Fruit fly (Drosophila melanogaster) whole organism, embryonic: Measurements from ENCODE around the gene CG7120.
A peak's percentile ranks its signal among the peaks of the same experiment; 100 is the strongest.

Source experiments
- Abd-B ChIP-seq: fragments of 200-800 bp; sonication (Bioruptor generic); optimal IDR thresholded peaks from 2 replicates; lab custom pipeline; 2018; ENCODE audit warnings: missing biosample characterization, mild to moderate bottlenecking, missing genetic modification characterization, moderate library complexity
- Bteb2 ChIP-seq: fragments of 200-800 bp; sonication (Bioruptor generic); optimal IDR thresholded peaks from 2 replicates; lab custom pipeline; 2016; ENCODE audit warnings: missing biosample characterization, missing genetic modification characterization
- C15 ChIP-seq: fragments of 200-800 bp; sonication (Bioruptor generic); IDR thresholded peaks from 3 replicates; pipeline ENCODE4 v1.3.6; 2022; ENCODE audit warnings: missing biosample characterization, missing genetic modification characterization
- CG10321 ChIP-seq: fragments of 200-800 bp; sonication (Bioruptor generic); IDR thresholded peaks from 2 replicates; pipeline ENCODE4 v1.3.6; 2022; ENCODE audit warnings: missing biosample characterization, missing genetic modification characterization
- CG10979 ChIP-seq: fragments of 200-800 bp; sonication (Bioruptor generic); optimal IDR thresholded peaks from 2 replicates; lab custom pipeline; 2018; ENCODE audit warnings: missing biosample characterization, mild to moderate bottlenecking, missing genetic modification characterization, moderate library complexity
- CG11247 ChIP-seq: fragments of 200-800 bp; sonication (Bioruptor generic); IDR thresholded peaks from 2 replicates; pipeline ENCODE4 v1.3.6; 2022; ENCODE audit warnings: missing biosample characterization, missing genetic modification characterization
- CG12104 ChIP-seq: fragments of 200-800 bp; sonication (Bioruptor generic); optimal IDR thresholded peaks from 3 replicates; lab custom pipeline; 2016; ENCODE audit warnings: missing biosample characterization, missing genetic modification characterization
- CG13775 ChIP-seq: fragments of 200-800 bp; sonication (Bioruptor generic); optimal IDR thresholded peaks from 3 replicates; lab custom pipeline; 2017; ENCODE audit warnings: missing biosample characterization, mild to moderate bottlenecking, missing genetic modification characterization
- CG14014 ChIP-seq: fragments of 200-800 bp; sonication (Bioruptor generic); IDR thresholded peaks from 2 replicates; pipeline ENCODE4 v1.3.6; 2022; ENCODE audit warnings: missing biosample characterization, missing genetic modification characterization
- CG14667 ChIP-seq: fragments of 200-800 bp; sonication (Bioruptor generic); IDR thresholded peaks from 2 replicates; pipeline ENCODE4 v1.3.6; 2022; ENCODE audit warnings: missing biosample characterization, missing genetic modification characterization
- CG14860 ChIP-seq: fragments of 200-800 bp; sonication (Bioruptor generic); IDR thresholded peaks from 3 replicates; pipeline ENCODE4 v1.3.6; 2022; ENCODE audit warnings: missing biosample characterization, missing genetic modification characterization; ENCODE audit not compliant: partially characterized antibody
- CG18262 ChIP-seq: fragments of 200-800 bp; optimal IDR thresholded peaks from 3 replicates; lab custom pipeline; 2019; ENCODE audit warnings: missing biosample characterization, mild to moderate bottlenecking, missing genetic modification characterization, moderate library complexity
- CG2889 ChIP-seq: fragments of 200-800 bp; sonication (Bioruptor generic); IDR thresholded peaks from 3 replicates; pipeline ENCODE4 v1.3.6; 2022; ENCODE audit warnings: missing biosample characterization, missing genetic modification characterization
- CG32772 ChIP-seq: fragments of 200-800 bp; sonication (Bioruptor generic); IDR thresholded peaks from 2 replicates; pipeline ENCODE4 v1.3.6; 2022; ENCODE audit warnings: missing biosample characterization, missing genetic modification characterization
- CG4360 ChIP-seq: fragments of 200-800 bp; sonication (Bioruptor generic); IDR thresholded peaks from 2 replicates; pipeline ENCODE4 v1.3.6; 2022; ENCODE audit warnings: missing biosample characterization, missing genetic modification characterization
- CG4424 ChIP-seq: fragments of 200-800 bp; sonication (Bioruptor generic); optimal IDR thresholded peaks from 3 replicates; lab custom pipeline; 2016; ENCODE audit warnings: missing biosample characterization, missing genetic modification characterization
- CG4617 ChIP-seq: fragments of 200-800 bp; sonication (Bioruptor generic); optimal IDR thresholded peaks from 3 replicates; lab custom pipeline; 2016; ENCODE audit warnings: missing biosample characterization, missing genetic modification characterization, borderline replicate concordance
- CG9609 ChIP-seq: fragments of 200-800 bp; sonication (Bioruptor generic); optimal IDR thresholded peaks from 3 replicates; lab custom pipeline; 2016; ENCODE audit warnings: missing biosample characterization, missing genetic modification characterization
- CG9797 ChIP-seq: fragments of 200-800 bp; sonication (Bioruptor generic); optimal IDR thresholded peaks from 3 replicates; lab custom pipeline; 2018; ENCODE audit warnings: missing biosample characterization, mild to moderate bottlenecking, missing genetic modification characterization
- CrebB ChIP-seq: fragments of 200-800 bp; sonication (Bioruptor generic); optimal IDR thresholded peaks from 3 replicates; lab custom pipeline; 2018; ENCODE audit warnings: missing biosample characterization, mild to moderate bottlenecking, missing genetic modification characterization
- D19A ChIP-seq: fragments of 200-800 bp; optimal IDR thresholded peaks from 3 replicates; lab custom pipeline; 2019; ENCODE audit warnings: missing biosample characterization, mild to moderate bottlenecking, missing genetic modification characterization, moderate library complexity
- Dip2 ChIP-seq: fragments of 200-800 bp; sonication (Bioruptor generic); IDR thresholded peaks from 2 replicates; pipeline ENCODE4 v1.3.6; 2022; ENCODE audit warnings: missing biosample characterization, missing genetic modification characterization
- Dip3 ChIP-seq: fragments of 200-800 bp; sonication (Bioruptor generic); optimal IDR thresholded peaks from 3 replicates; lab custom pipeline; 2016; ENCODE audit warnings: missing biosample characterization, missing genetic modification characterization
- E2f2 ChIP-seq: fragments of 200-800 bp; sonication (Bioruptor generic); IDR thresholded peaks from 2 replicates; pipeline ENCODE4 v1.3.6; 2022; ENCODE audit warnings: missing biosample characterization, missing genetic modification characterization
- ERR ChIP-seq: fragments of 200-800 bp; sonication (Bioruptor generic); optimal IDR thresholded peaks from 2 replicates; lab custom pipeline; 2016; ENCODE audit warnings: missing biosample characterization, missing genetic modification characterization
- Ets97D ChIP-seq: fragments of 200-800 bp; sonication (Bioruptor generic); optimal IDR thresholded peaks from 3 replicates; lab custom pipeline; 2016; ENCODE audit warnings: missing biosample characterization, missing genetic modification characterization
- Fer1 ChIP-seq: fragments of 200-800 bp; sonication (Bioruptor generic); optimal IDR thresholded peaks from 2 replicates; lab custom pipeline; 2017; ENCODE audit warnings: missing biosample characterization, mild to moderate bottlenecking, missing genetic modification characterization
- Fer3 ChIP-seq: fragments of 200-800 bp; sonication (Bioruptor generic); optimal IDR thresholded peaks from 2 replicates; lab custom pipeline; 2018; ENCODE audit warnings: missing biosample characterization, mild to moderate bottlenecking, missing genetic modification characterization, moderate library complexity
- Hr39 ChIP-seq: fragments of >200 bp; optimal IDR thresholded peaks from 2 replicates; lab custom pipeline; 2017
- Jarid2 ChIP-seq: fragments of 200-800 bp; sonication (Bioruptor generic); optimal IDR thresholded peaks from 3 replicates; lab custom pipeline; 2017; ENCODE audit warnings: mild to moderate bottlenecking, missing biosample characterization, missing genetic modification reagents, missing genetic modification characterization
- Poxn ChIP-seq: fragments of 200-800 bp; sonication (Bioruptor generic); IDR thresholded peaks from 2 replicates; pipeline ENCODE4 v1.3.6; 2022; ENCODE audit warnings: missing biosample characterization, missing genetic modification characterization
- Ptx1 ChIP-seq: fragments of 200-800 bp; sonication (Bioruptor generic); IDR thresholded peaks from 2 replicates; pipeline ENCODE4 v1.3.6; 2022; ENCODE audit warnings: missing biosample characterization, missing genetic modification characterization
- Sry-δ ChIP-seq: fragments of 200-800 bp; sonication (Bioruptor generic); optimal IDR thresholded peaks from 2 replicates; lab custom pipeline; 2016; ENCODE audit warnings: missing biosample characterization, missing genetic modification characterization
- TFAM ChIP-seq: fragments of 200-800 bp; sonication (Bioruptor generic); optimal IDR thresholded peaks from 2 replicates; lab custom pipeline; 2017; ENCODE audit warnings: missing biosample characterization, missing genetic modification characterization, inconsistent platforms
- Usf ChIP-seq: fragments of 200-800 bp; sonication (Bioruptor generic); optimal IDR thresholded peaks from 2 replicates; lab custom pipeline; 2017; ENCODE audit warnings: missing genotype, missing biosample characterization, missing genetic modification characterization
- Vsx1 ChIP-seq: fragments of 200-800 bp; sonication (Bioruptor generic); optimal IDR thresholded peaks from 2 replicates; lab custom pipeline; 2017; ENCODE audit warnings: missing biosample characterization, mild to moderate bottlenecking, missing genetic modification characterization, missing genetic modification reagents
- ato ChIP-seq: fragments of 200-800 bp; sonication (Bioruptor generic); IDR thresholded peaks from 2 replicates; pipeline ENCODE4 v1.3.6; 2022; ENCODE audit warnings: missing biosample characterization, missing genetic modification characterization; ENCODE audit not compliant: partially characterized antibody
- ems ChIP-seq: fragments of 200-800 bp; sonication (Bioruptor generic); optimal IDR thresholded peaks from 3 replicates; lab custom pipeline; 2016; ENCODE audit warnings: missing biosample characterization, missing genetic modification characterization
- ftz-f1 ChIP-seq: fragments of 200-800 bp; sonication (Bioruptor generic); optimal IDR thresholded peaks from 2 replicates; lab custom pipeline; 2016; ENCODE audit warnings: missing biosample characterization, missing genetic modification characterization
- gcm2 ChIP-seq: fragments of 200-800 bp; sonication (Bioruptor generic); optimal IDR thresholded peaks from 2 replicates; lab custom pipeline; 2016; ENCODE audit warnings: missing biosample characterization, missing genetic modification characterization
- grau ChIP-seq: fragments of 200-800 bp; optimal IDR thresholded peaks from 3 replicates; lab custom pipeline; 2019; ENCODE audit warnings: missing biosample characterization, mild to moderate bottlenecking, missing genetic modification characterization, moderate library complexity
- ham ChIP-seq: fragments of 200-800 bp; sonication (Bioruptor generic); IDR thresholded peaks from 2 replicates; pipeline ENCODE4 v1.3.6; 2022; ENCODE audit warnings: missing biosample characterization, missing genetic modification characterization
- hb ChIP-seq: fragments of 200-800 bp; sonication (Bioruptor generic); IDR thresholded peaks from 3 replicates; pipeline ENCODE4 v1.3.6; 2022; ENCODE audit warnings: missing biosample characterization, missing genetic modification characterization; ENCODE audit not compliant: partially characterized antibody
- kay ChIP-seq: fragments of 200-800 bp; sonication (Bioruptor generic); optimal IDR thresholded peaks from 2 replicates; lab custom pipeline; 2016; ENCODE audit warnings: missing biosample characterization, missing genetic modification characterization
- lab ChIP-seq: fragments of 200-800 bp; sonication (Bioruptor generic); optimal IDR thresholded peaks from 3 replicates; lab custom pipeline; 2017; ENCODE audit warnings: missing biosample characterization, missing genetic modification characterization, mild to moderate bottlenecking, moderate library complexity, missing genetic modification reagents
- lbe ChIP-seq: fragments of 200-800 bp; sonication (Bioruptor generic); optimal IDR thresholded peaks from 2 replicates; lab custom pipeline; 2016; ENCODE audit warnings: missing biosample characterization, mild to moderate bottlenecking, missing genetic modification characterization
- peb ChIP-seq: fragments of 200-800 bp; sonication (Bioruptor generic); IDR thresholded peaks from 2 replicates; pipeline ENCODE4 v1.3.6; 2022; ENCODE audit warnings: missing biosample characterization, missing genetic modification characterization
- sc ChIP-seq, 3 experiments: fragments of >200 bp in 2 of 3; fragments of 200-800 bp in 1 of 3; sonication (Bioruptor generic) in 1 of 3; optimal IDR thresholded peaks; 2 replicates in 2 of 3; 3 replicates in 1 of 3; lab custom pipeline; 2017; ENCODE audit warnings: mild to moderate bottlenecking in 1 of 3, missing biosample characterization in 1 of 3, missing genetic modification characterization in 1 of 3, missing genetic modification reagents in 1 of 3
- sd ChIP-seq: fragments of 200-800 bp; sonication (Bioruptor generic); optimal IDR thresholded peaks from 3 replicates; lab custom pipeline; 2018; ENCODE audit warnings: missing biosample characterization, mild to moderate bottlenecking, missing genetic modification characterization, moderate library complexity
- sna ChIP-seq: fragments of 200-800 bp; sonication (Bioruptor generic); IDR thresholded peaks from 2 replicates; pipeline ENCODE4 v1.3.6; 2022; ENCODE audit warnings: missing biosample characterization, missing genetic modification characterization; ENCODE audit not compliant: partially characterized antibody
- sqz ChIP-seq: fragments of 200-800 bp; sonication (Bioruptor generic); optimal IDR thresholded peaks from 3 replicates; lab custom pipeline; 2018; ENCODE audit warnings: missing biosample characterization, mild to moderate bottlenecking, missing genetic modification characterization
- tio ChIP-seq: fragments of 200-800 bp; sonication (Bioruptor generic); optimal IDR thresholded peaks from 2 replicates; lab custom pipeline; 2017; ENCODE audit warnings: missing biosample characterization, missing genetic modification characterization, inconsistent platforms

Gene CG7120

DNA sequence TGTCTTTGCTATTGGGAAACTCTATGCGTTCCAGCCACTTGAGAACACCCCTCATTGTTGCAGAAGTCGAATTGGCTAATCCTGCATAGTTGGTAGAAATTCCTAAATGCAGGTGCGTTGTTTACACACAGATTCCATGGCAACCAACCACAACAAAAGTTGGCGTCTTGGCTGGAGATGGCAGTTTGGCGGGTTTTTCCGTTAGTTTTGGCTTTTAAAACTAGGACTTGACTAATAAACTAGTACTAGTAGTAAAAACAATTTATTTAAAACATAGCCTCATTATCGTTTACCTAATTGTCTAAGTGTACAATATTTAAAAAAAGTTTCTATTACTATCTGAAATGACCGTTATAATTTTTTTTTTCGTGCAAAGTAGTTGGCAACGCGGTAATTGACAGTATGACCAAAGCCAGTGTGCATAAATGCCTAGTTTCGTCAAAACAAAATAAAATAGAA lies 15.7 kb downstream of the CG7120 start, which contains the start of gene Exo70 (continued):
- TF ChIP-seq CG13775 (GFP tag; lab: Kevin White, UChicago), result peak; percentile 10
- TF ChIP-seq CG10321 (GFP tag; lab: Robert Waterston, UW), result no peak
- TF ChIP-seq CG14667, result no peak
- no peak for TF ChIP-seq TFAM (GFP tag; lab: Kevin White, UChicago)
- TF ChIP-seq CG9797 (GFP tag; lab: Kevin White, UChicago), result peak; percentile 63
- no peak for TF ChIP-seq CG11247
- TF ChIP-seq CG14860, result no peak
- no peak for TF ChIP-seq Dip2 (GFP tag; lab: Robert Waterston, UW)
- TF ChIP-seq CG4360 (GFP tag; lab: Robert Waterston, UW), result no peak
- TF ChIP-seq CG4424 (GFP tag; lab: Kevin White, UChicago), result no peak
- TF ChIP-seq gcm2 (GFP tag; lab: Kevin White, UChicago), result no peak
- no peak for TF ChIP-seq CG14014 (GFP tag; lab: Robert Waterston, UW)
- TF ChIP-seq C15, result no peak
- TF ChIP-seq Fer1, result no peak
- TF ChIP-seq CG9609, result no peak
- TF ChIP-seq CG4617 (GFP tag; lab: Kevin White, UChicago), result peak; percentile 48
- TF ChIP-seq ftz-f1, result no peak
- peak; percentile 51 for TF ChIP-seq Ets97D (GFP tag; lab: Kevin White, UChicago)
- no peak for TF ChIP-seq peb (GFP tag; lab: Robert Waterston, UW)
- no peak for TF ChIP-seq Poxn (GFP tag; lab: Robert Waterston, UW)
- peak; percentile 50 for TF ChIP-seq Sry-δ (GFP tag; lab: Kevin White, UChicago)
- no peak for TF ChIP-seq Jarid2 (GFP tag; lab: Kevin White, UChicago)
- no peak for TF ChIP-seq lbe
- no peak for TF ChIP-seq tio
- TF ChIP-seq Abd-B (GFP tag; lab: Kevin White, UChicago), result peak; percentile 17
- no peak for TF ChIP-seq CG12104
- no peak for TF ChIP-seq sna (GFP tag; lab: Robert Waterston, UW)
- TF ChIP-seq Bteb2 (GFP tag; lab: Kevin White, UChicago), result no peak
- no peak for TF ChIP-seq ato (GFP tag; lab: Robert Waterston, UW)
- TF ChIP-seq grau (tag; lab: Kevin White, UChicago), result no peak
- no peak for TF ChIP-seq CrebB (tag; lab: Kevin White, UChicago)
- TF ChIP-seq sd (tag; lab: Kevin White, UChicago), result peak; percentile 82
- no peak for TF ChIP-seq sc (optimal IDR thresholded peaks at IDR 0.05; lab: Kevin White, UChicago)
- TF ChIP-seq sc (GFP tag; optimal IDR thresholded peaks at IDR 0.05; lab: Kevin White, UChicago), result no peak
- peak; percentile 15 for TF ChIP-seq CG10979 (tag; lab: Kevin White, UChicago)
- TF ChIP-seq kay (GFP tag; lab: Kevin White, UChicago), result no peak
- TF ChIP-seq ems (GFP tag; lab: Kevin White, UChicago), result no peak
- TF ChIP-seq ERR (GFP tag; lab: Kevin White, UChicago), result no peak
- no peak for TF ChIP-seq sqz
- TF ChIP-seq hb (GFP tag; lab: Robert Waterston, UW), result no peak
- no peak for TF ChIP-seq Vsx1 (GFP tag; lab: Kevin White, UChicago)
- no peak for TF ChIP-seq D19A
- TF ChIP-seq Usf (GFP tag; lab: Kevin White, UChicago), result no peak
- no peak for TF ChIP-seq CG2889 (GFP tag; lab: Robert Waterston, UW)
- TF ChIP-seq Ptx1, result no peak
- no peak for TF ChIP-seq ham (GFP tag; lab: Robert Waterston, UW)
- TF ChIP-seq lab, result no peak
- no peak for TF ChIP-seq CG18262 (tag; lab: Kevin White, UChicago)
- peak; percentile 64 for TF ChIP-seq CG32772
- no peak for TF ChIP-seq Dip3
- TF ChIP-seq Fer3 (tag; lab: Kevin White, UChicago), result no peak
- peak; percentile 15; the same call in 1 of the 2 replicates for TF ChIP-seq E2f2
- TF ChIP-seq Hr39, result no peak
